Worm (Caenorhabditis elegans) whole organism, L1 larva: Measurements from ENCODE around the gene kin-24.

ENCODE experiments used
- ceh-63 ChIP-seq: fragments of 200-800 bp; sonication (Bioruptor generic); optimal IDR thresholded peaks from 2 replicates; lab custom pipeline; 2018; ENCODE audit warnings: mild to moderate bottlenecking, missing genetic modification characterization, missing compliant biosample characterization
- ceh-82 ChIP-seq, 3 experiments: fragments of 150-350 bp in 1 of 3; sonication (generic microtip) in 2 of 3; optimal IDR thresholded peaks; 2 replicates each; lab custom pipeline; 2014 to 2017; ENCODE audit warnings: missing biosample characterization in 3 of 3, missing genetic modification characterization in 3 of 3
- ceh-88 ChIP-seq: fragments of 200-800 bp; sonication (Bioruptor generic); IDR thresholded peaks from 2 replicates; pipeline ENCODE4 v1.3.6; 2022; ENCODE audit warnings: missing genetic modification characterization, missing compliant biosample characterization
- ces-1 ChIP-seq: fragments of 150-350 bp; optimal IDR thresholded peaks from 2 replicates; lab custom pipeline; 2014; ENCODE audit warnings: missing biosample characterization, missing genetic modification reagents, missing genetic modification characterization
- dpl-1 ChIP-seq, 3 experiments: fragments of 150-350 bp in 2 of 3; sonication (generic microtip) in 1 of 3; optimal IDR thresholded peaks; 2 replicates each; lab custom pipeline; 2014 to 2017; ENCODE audit warnings: missing biosample characterization in 3 of 3, missing genetic modification characterization in 3 of 3, missing genetic modification reagents in 3 of 3
- dsc-1 ChIP-seq: sonication (generic microtip); optimal IDR thresholded peaks from 2 replicates; lab custom pipeline; 2016; ENCODE audit warnings: mild to moderate bottlenecking, missing genetic modification characterization, missing compliant biosample characterization
- efl-1 ChIP-seq, 4 experiments: fragments of 150-350 bp; optimal IDR thresholded peaks in 3 of 4; peaks in 1 of 4; 1 replicate in 1 of 4; 2 replicates in 3 of 4; lab custom pipeline; 2014; ENCODE audit warnings: missing biosample characterization in 2 of 4, missing genetic modification characterization in 2 of 4, missing genetic modification reagents in 2 of 4
- efl-3 ChIP-seq: fragments of 200-800 bp; sonication (Bioruptor generic); optimal IDR thresholded peaks from 2 replicates; lab custom pipeline; 2018; ENCODE audit warnings: mild to moderate bottlenecking, missing genetic modification characterization, missing compliant biosample characterization
- egl-13 ChIP-seq: sonication (generic microtip); optimal IDR thresholded peaks from 2 replicates; lab custom pipeline; 2016; ENCODE audit warnings: missing genotype, missing genetic modification reagents, missing genetic modification characterization, missing compliant biosample characterization
- elt-2 ChIP-seq: sonication (generic microtip); optimal IDR thresholded peaks from 2 replicates; lab custom pipeline; 2016; ENCODE audit warnings: missing genetic modification characterization, mild to moderate bottlenecking, inconsistent platforms, missing compliant biosample characterization, missing genetic modification reagents
- ets-5 ChIP-seq: fragments of 200-800 bp; sonication (Bioruptor generic); IDR thresholded peaks from 2 replicates; pipeline ENCODE4 v1.3.6; 2022; ENCODE audit warnings: missing genetic modification characterization, missing compliant biosample characterization
- fkh-4 ChIP-seq: sonication (generic microtip); optimal IDR thresholded peaks from 2 replicates; lab custom pipeline; 2016; ENCODE audit warnings: missing compliant biosample characterization, missing genetic modification characterization, borderline replicate concordance
- fkh-8 ChIP-seq: sonication (generic microtip); optimal IDR thresholded peaks from 2 replicates; lab custom pipeline; 2016; ENCODE audit warnings: mild to moderate bottlenecking, missing genetic modification characterization, missing compliant biosample characterization
- grh-1 ChIP-seq: fragments of 200-800 bp; sonication (Bioruptor generic); IDR thresholded peaks from 2 replicates; pipeline ENCODE4 v1.3.6; 2022; ENCODE audit warnings: missing genetic modification reagents, missing genetic modification characterization, missing compliant biosample characterization
- hlh-4 ChIP-seq: sonication (generic microtip); optimal IDR thresholded peaks from 2 replicates; lab custom pipeline; 2016; ENCODE audit warnings: mild to moderate bottlenecking, missing genetic modification characterization, missing compliant biosample characterization
- hpl-2 ChIP-seq: fragments of 150-350 bp; optimal IDR thresholded peaks from 2 replicates; lab custom pipeline; 2014; ENCODE audit warnings: missing biosample characterization, missing genetic modification reagents, missing genetic modification characterization
- irx-1 ChIP-seq: sonication (generic microtip); optimal IDR thresholded peaks from 2 replicates; lab custom pipeline; 2016; ENCODE audit warnings: missing genetic modification characterization, missing compliant biosample characterization
- isw-1 ChIP-seq: fragments of 200-800 bp; sonication (Bioruptor generic); IDR thresholded peaks from 2 replicates; pipeline ENCODE4 v1.3.6; 2022; ENCODE audit warnings: missing genetic modification characterization, missing compliant biosample characterization
- lin-13 ChIP-seq: fragments of 150-350 bp; optimal IDR thresholded peaks from 2 replicates; lab custom pipeline; 2014; ENCODE audit warnings: missing biosample characterization, missing genetic modification reagents, missing genetic modification characterization
- lin-14 ChIP-seq: fragments of 200-800 bp; sonication (Bioruptor generic); optimal IDR thresholded peaks from 2 replicates; lab custom pipeline; 2018; ENCODE audit warnings: mild to moderate bottlenecking, missing genetic modification characterization, moderate library complexity, missing compliant biosample characterization
- lin-35 ChIP-seq, 2 experiments: fragments of 150-350 bp; optimal IDR thresholded peaks; 2 replicates each; lab custom pipeline; 2014; ENCODE audit warnings: missing biosample characterization in 2 of 2, missing genetic modification characterization in 2 of 2, missing genetic modification reagents in 2 of 2
- lsy-2 ChIP-seq, 2 experiments: fragments of 150-350 bp; optimal IDR thresholded peaks; 2 replicates each; lab custom pipeline; 2014; ENCODE audit warnings: missing biosample characterization in 2 of 2, missing genetic modification characterization in 2 of 2
- mep-1 ChIP-seq: fragments of 150-350 bp; optimal IDR thresholded peaks from 2 replicates; lab custom pipeline; 2014; ENCODE audit warnings: missing biosample characterization, missing genetic modification characterization
- nhr-12 ChIP-seq: sonication (generic microtip); optimal IDR thresholded peaks from 2 replicates; lab custom pipeline; 2017; ENCODE audit warnings: missing biosample characterization, missing genetic modification characterization
- nhr-19 ChIP-seq: fragments of 200-800 bp; sonication (Bioruptor generic); conservative IDR thresholded peaks from 2 replicates; pipeline ENCODE4 v1.3.6; 2022; ENCODE audit warnings: missing genetic modification characterization, missing compliant biosample characterization
- nhr-20 ChIP-seq: sonication (generic microtip); optimal IDR thresholded peaks from 2 replicates; lab custom pipeline; 2016; ENCODE audit warnings: mild to moderate bottlenecking, missing genetic modification characterization, missing compliant biosample characterization
- nhr-47 ChIP-seq: sonication (generic microtip); optimal IDR thresholded peaks from 2 replicates; lab custom pipeline; 2016; ENCODE audit warnings: mild to moderate bottlenecking, missing genetic modification characterization, moderate library complexity, missing compliant biosample characterization
- nhr-71 ChIP-seq: sonication (generic microtip); optimal IDR thresholded peaks from 2 replicates; lab custom pipeline; 2016; ENCODE audit warnings: mild to moderate bottlenecking, missing genetic modification characterization, moderate library complexity, missing compliant biosample characterization
- nhr-76 ChIP-seq: sonication (generic microtip); optimal IDR thresholded peaks from 2 replicates; lab custom pipeline; 2017; ENCODE audit warnings: missing biosample characterization, missing genetic modification characterization
- nhr-77 ChIP-seq: fragments of 150-350 bp; optimal IDR thresholded peaks from 2 replicates; lab custom pipeline; 2014; ENCODE audit warnings: missing biosample characterization, missing genetic modification characterization
- nhr-84 ChIP-seq: sonication (generic microtip); optimal IDR thresholded peaks from 2 replicates; lab custom pipeline; 2017; ENCODE audit warnings: missing biosample characterization, missing genetic modification characterization
- nhr-85 ChIP-seq: sonication (generic microtip); peaks from one replicate; lab custom pipeline; 2016; ENCODE audit warnings: missing genetic modification characterization, inconsistent platforms, missing compliant biosample characterization
- nhr-90 ChIP-seq: sonication (generic microtip); optimal IDR thresholded peaks from 2 replicates; lab custom pipeline; 2016; ENCODE audit warnings: mild to moderate bottlenecking, missing genetic modification characterization, missing compliant biosample characterization; ENCODE audit not compliant: poor library complexity
- pqm-1 ChIP-seq: sonication (generic microtip); optimal IDR thresholded peaks from 3 replicates; lab custom pipeline; 2017; ENCODE audit warnings: missing biosample characterization, missing genetic modification characterization
- rnt-1 ChIP-seq: sonication (generic microtip); optimal IDR thresholded peaks from 2 replicates; lab custom pipeline; 2016; ENCODE audit warnings: mild to moderate bottlenecking, missing genetic modification characterization, moderate library complexity, missing compliant biosample characterization
- snu-23 ChIP-seq: sonication (generic microtip); optimal IDR thresholded peaks from 2 replicates; lab custom pipeline; 2016; ENCODE audit warnings: missing genetic modification characterization, missing compliant biosample characterization
- sptf-1 ChIP-seq: fragments of 150-350 bp; optimal IDR thresholded peaks from 2 replicates; lab custom pipeline; 2014; ENCODE audit warnings: missing biosample characterization, missing genetic modification characterization
- sup-37 ChIP-seq: fragments of 200-800 bp; sonication (Bioruptor generic); optimal IDR thresholded peaks from 2 replicates; lab custom pipeline; 2018; ENCODE audit warnings: mild to moderate bottlenecking, missing genetic modification characterization, missing compliant biosample characterization
- tbx-2 ChIP-seq: sonication (generic microtip); optimal IDR thresholded peaks from 2 replicates; lab custom pipeline; 2016; ENCODE audit warnings: missing genetic modification characterization, missing compliant biosample characterization
- tlp-1 ChIP-seq: fragments of 150-350 bp; optimal IDR thresholded peaks from 2 replicates; lab custom pipeline; 2014; ENCODE audit warnings: missing biosample characterization, missing genetic modification characterization
- unc-130 ChIP-seq: fragments of 150-350 bp; optimal IDR thresholded peaks from 2 replicates; lab custom pipeline; 2017; ENCODE audit warnings: missing biosample characterization, missing genetic modification characterization, inconsistent platforms
- vab-15 ChIP-seq: sonication (generic microtip); optimal IDR thresholded peaks from 2 replicates; lab custom pipeline; 2017; ENCODE audit warnings: missing genotype, mild to moderate bottlenecking, missing genetic modification characterization, missing compliant biosample characterization
- xbp-1 ChIP-seq: sonication (generic microtip); optimal IDR thresholded peaks from 2 replicates; lab custom pipeline; 2016; ENCODE audit warnings: missing genetic modification characterization, missing compliant biosample characterization
- zag-1 ChIP-seq: fragments of 150-350 bp; optimal IDR thresholded peaks from 2 replicates; lab custom pipeline; 2014; ENCODE audit warnings: missing biosample characterization, missing genetic modification characterization
- ztf-4 ChIP-seq: fragments of 150-350 bp; optimal IDR thresholded peaks from 2 replicates; lab custom pipeline; 2014; ENCODE audit warnings: missing biosample characterization, missing genetic modification characterization

Gene kin-24

ce11 chrIV:9873837-9874236, 33.0 kb upstream of the kin-24 start (continued):
- TF ChIP-seq vab-15 (tag; lab: Kevin White, UChicago): no peak

DNA sequence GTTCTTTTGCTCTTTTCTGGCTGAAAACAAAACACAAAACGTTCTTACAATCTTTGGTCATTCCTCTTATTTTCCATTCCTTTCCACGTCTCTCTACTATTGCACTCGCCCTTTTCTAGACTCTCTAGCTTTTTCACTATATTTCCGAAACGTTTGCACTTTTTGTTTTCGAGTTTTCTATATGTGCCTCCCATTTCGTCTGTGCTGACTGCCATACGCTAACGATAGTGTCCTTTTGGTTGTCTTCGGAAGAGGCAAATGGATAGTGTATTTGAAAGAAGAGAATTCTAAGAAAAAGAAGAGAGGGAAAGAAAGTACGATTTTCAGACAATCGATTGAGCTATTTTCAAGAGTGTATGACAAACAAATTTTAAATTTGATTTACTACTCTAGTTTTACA, 31.9 kb upstream of the kin-24 start:
- TF ChIP-seq ceh-82 (tag; optimal IDR thresholded peaks at IDR 0.05; lab: Kevin White, UChicago) (peak in 1 of 3 experiments; percentile 22), irx-1 (tag; lab: Kevin White, UChicago) (no peak), rnt-1 (tag; lab: Kevin White, UChicago) (peak; percentile 3), zag-1 (tag; lab: Kevin White, UChicago) (no peak), snu-23 (GFP tag; lab: Kevin White, UChicago) (peak; percentile 8), nhr-84 (tag; lab: Kevin White, UChicago) (no peak), nhr-71 (tag; lab: Kevin White, UChicago) (peak; percentile 37), mep-1 (tag; lab: Kevin White, UChicago) (peak; percentile 14), elt-2 (tag; lab: Kevin White, UChicago) (peak; percentile 39), fkh-8 (tag; lab: Kevin White, UChicago) (no peak), lsy-2 (tag; optimal IDR thresholded peaks at IDR 0.05; lab: Kevin White, UChicago) (peak in 1 of 2 experiments; percentile 11), lin-14 (peak; percentile 64), nhr-90 (no peak), lin-35 (GFP tag; optimal IDR thresholded peaks at IDR 0.05; lab: Kevin White, UChicago) (peak in 1 of 2 experiments; percentile 26), tlp-1 (tag; lab: Kevin White, UChicago) (no peak)

DNA sequence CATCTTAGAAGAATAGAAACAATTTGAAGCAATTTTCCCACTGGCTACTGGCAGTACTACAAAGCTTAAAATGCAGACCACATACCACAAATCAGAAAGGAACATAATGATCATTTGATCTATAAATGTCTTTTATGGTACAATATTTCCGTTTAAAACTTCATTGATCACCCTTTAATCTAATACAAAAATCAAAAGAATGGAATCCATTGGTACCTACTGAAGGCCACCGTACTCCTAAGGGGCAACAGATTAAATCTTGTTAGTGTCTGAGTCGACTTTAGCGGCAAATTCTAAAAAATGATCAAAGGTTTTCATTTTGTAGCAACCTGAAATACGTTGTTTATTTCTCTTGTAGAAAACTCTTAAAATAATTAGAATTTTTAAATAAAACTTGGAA, 31.3 kb upstream of the kin-24 start:
- no peak for TF ChIP-seq xbp-1 (tag; lab: Kevin White, UChicago)
- no peak for TF ChIP-seq egl-13 (tag; lab: Kevin White, UChicago)
- TF ChIP-seq nhr-85 (tag; lab: Kevin White, UChicago): peak; percentile 86
- peak; percentile 52 for TF ChIP-seq nhr-20 (tag; lab: Kevin White, UChicago)
- peak in 1 of 2 experiments; percentile 29 for TF ChIP-seq lsy-2 (tag; optimal IDR thresholded peaks at IDR 0.05; lab: Kevin White, UChicago)
- no peak for TF ChIP-seq sptf-1 (tag; lab: Kevin White, UChicago)
- TF ChIP-seq efl-1 (optimal IDR thresholded peaks at IDR 0.05; lab: Kevin White, UChicago): no peak
- peak in 1 of 2 experiments; percentile 53 for TF ChIP-seq efl-1 (GFP tag; optimal IDR thresholded peaks at IDR 0.05 in 1 of 2; lab: Kevin White, UChicago)
- TF ChIP-seq ceh-63 (GFP tag; lab: Kevin White, UChicago): no peak
- TF ChIP-seq dpl-1 (GFP tag; optimal IDR thresholded peaks at IDR 0.05; lab: Kevin White, UChicago): no peak

DNA sequence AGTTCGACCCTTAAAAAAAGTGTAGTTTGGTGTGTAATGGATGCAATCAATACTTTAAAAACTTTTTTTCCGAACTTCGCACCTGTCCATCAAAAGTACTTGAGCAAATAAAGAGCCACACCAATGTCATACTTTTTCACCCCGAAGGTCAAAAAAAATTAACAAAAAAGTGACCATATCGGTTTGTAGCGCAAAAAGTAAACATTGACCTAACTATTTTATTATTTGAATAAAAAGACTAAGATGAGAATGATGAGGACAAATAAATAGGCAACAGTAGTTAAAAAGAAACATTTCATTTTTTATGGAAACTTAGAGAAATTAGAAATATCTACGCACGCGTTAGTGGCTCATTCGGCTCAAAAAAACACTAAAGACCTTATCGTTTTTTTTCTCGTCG, 28.5 kb upstream of the kin-24 start:
- TF ChIP-seq lin-14 (peak; percentile 31), ceh-88 (no peak), tbx-2 (tag; lab: Kevin White, UChicago) (peak; percentile 45), nhr-19 (GFP tag; lab: Robert Waterston, UW) (no peak; the same call in 1 of the 2 replicates), grh-1 (no peak), nhr-77 (tag; lab: Kevin White, UChicago) (peak; percentile 16)

- no peak for TF ChIP-seq fkh-4 (tag; lab: Kevin White, UChicago)
- TF ChIP-seq unc-130: peak; percentile 89
- TF ChIP-seq nhr-84 (tag; lab: Kevin White, UChicago): no peak
- peak; percentile 93 for TF ChIP-seq nhr-71 (tag; lab: Kevin White, UChicago)
- no peak for TF ChIP-seq dsc-1 (tag; lab: Kevin White, UChicago)
- TF ChIP-seq lin-14: peak; percentile 84
- TF ChIP-seq xbp-1 (tag; lab: Kevin White, UChicago): no peak
- no peak for TF ChIP-seq vab-15 (tag; lab: Kevin White, UChicago)
- TF ChIP-seq nhr-85 (tag; lab: Kevin White, UChicago): peak; percentile 98
- no peak for TF ChIP-seq sup-37 (GFP tag; lab: Kevin White, UChicago)
- peak; percentile 62 for TF ChIP-seq ztf-4 (tag; lab: Kevin White, UChicago)
- TF ChIP-seq pqm-1 (tag; lab: Kevin White, UChicago): no peak
- no peak for TF ChIP-seq ets-5 (GFP tag; lab: Robert Waterston, UW)
- TF ChIP-seq ceh-82 (tag; optimal IDR thresholded peaks at IDR 0.05; lab: Kevin White, UChicago): no peak
- TF ChIP-seq lin-13 (GFP tag; lab: Kevin White, UChicago): peak; percentile 36
- no peak for TF ChIP-seq ces-1 (GFP tag; lab: Kevin White, UChicago)
- peak; percentile 71 for TF ChIP-seq nhr-47 (tag; lab: Kevin White, UChicago)
- TF ChIP-seq isw-1: no peak
- no peak for TF ChIP-seq nhr-12 (tag; lab: Kevin White, UChicago)
- no peak for TF ChIP-seq nhr-76
- TF ChIP-seq hpl-2 (GFP tag; lab: Kevin White, UChicago): no peak
- TF ChIP-seq efl-3 (GFP tag; lab: Kevin White, UChicago): no peak
- no peak for TF ChIP-seq hlh-4 (tag; lab: Kevin White, UChicago)
Measured at ce11 chrIV:9867915-9868314, 27.0 kb upstream of the kin-24 start.
